Fruit fly (Drosophila melanogaster) whole organism, wandering third instar larva: Measurements from ENCODE around the gene Cpr30B.

Experiments
- Abd-B ChIP-seq: fragments of >200 bp; optimal IDR thresholded peaks from 2 replicates; lab custom pipeline; 2017; ENCODE audit warnings: missing biosample characterization, missing genetic modification characterization
- CG32264 ChIP-seq: fragments of 200-800 bp; sonication (Bioruptor generic); optimal IDR thresholded peaks from 2 replicates; lab custom pipeline; 2016; ENCODE audit warnings: missing biosample characterization, missing genetic modification characterization
- CG9705 ChIP-seq: fragments of 200-800 bp; sonication (Bioruptor generic); optimal IDR thresholded peaks from 2 replicates; lab custom pipeline; 2018; ENCODE audit warnings: missing biosample characterization, mild to moderate bottlenecking, missing genetic modification characterization
- CrebA ChIP-seq: fragments of 200-800 bp; sonication (Bioruptor generic); optimal IDR thresholded peaks from 2 replicates; lab custom pipeline; 2016; ENCODE audit warnings: missing biosample characterization, mild to moderate bottlenecking, missing genetic modification characterization, borderline replicate concordance
- Dfd ChIP-seq: fragments of >200 bp; optimal IDR thresholded peaks from 2 replicates; lab custom pipeline; 2017; ENCODE audit warnings: missing biosample characterization, missing genetic modification characterization
- Dif ChIP-seq: fragments of 200-275, 200-300 bp; sonication (Bioruptor generic); optimal IDR thresholded peaks from 2 replicates; lab custom pipeline; 2018; ENCODE audit warnings: missing biosample characterization, missing genetic modification characterization; ENCODE audit not compliant: partially characterized antibody
- GATAd ChIP-seq: sonication (Bioruptor generic); optimal IDR thresholded peaks from 2 replicates; lab custom pipeline; 2016; ENCODE audit warnings: missing biosample characterization, missing genetic modification characterization
- HLH106 ChIP-seq: fragments of 200-800 bp; optimal IDR thresholded peaks from 3 replicates; lab custom pipeline; 2019; ENCODE audit warnings: missing biosample characterization, mild to moderate bottlenecking, missing genetic modification characterization, moderate library complexity
- Hnf4 ChIP-seq: fragments of 200-800 bp; sonication (Bioruptor generic); optimal IDR thresholded peaks from 2 replicates; lab custom pipeline; 2016; ENCODE audit warnings: missing biosample characterization, mild to moderate bottlenecking, missing genetic modification characterization
- Hr78 ChIP-seq: fragments of >200 bp; optimal IDR thresholded peaks from 2 replicates; lab custom pipeline; 2017; ENCODE audit warnings: missing biosample characterization, missing genetic modification characterization
- Hr83 ChIP-seq: fragments of 200-300 bp; sonication (Bioruptor generic); optimal IDR thresholded peaks from 2 replicates; lab custom pipeline; 2016; ENCODE audit warnings: missing biosample characterization, mild to moderate bottlenecking, missing genetic modification characterization, moderate library complexity; ENCODE audit not compliant: poor library complexity, severe bottlenecking
- Jra ChIP-seq: sonication (Bioruptor generic); optimal IDR thresholded peaks from 2 replicates; lab custom pipeline; 2016; ENCODE audit warnings: missing biosample characterization, missing genetic modification characterization
- Mio ChIP-seq: sonication (Bioruptor generic); optimal IDR thresholded peaks from 2 replicates; lab custom pipeline; 2016; ENCODE audit warnings: missing biosample characterization, missing genetic modification characterization
- Myc ChIP-seq: fragments of >200 bp; optimal IDR thresholded peaks from 2 replicates; lab custom pipeline; 2017
- N ChIP-seq: fragments of >200 bp; optimal IDR thresholded peaks from 2 replicates; lab custom pipeline; 2018; ENCODE audit warnings: missing biosample characterization, missing external identifiers, missing genetic modification characterization
- OdsH ChIP-seq: fragments of 200-800 bp; sonication (Bioruptor generic); optimal IDR thresholded peaks from 2 replicates; lab custom pipeline; 2016; ENCODE audit warnings: missing biosample characterization, mild to moderate bottlenecking, missing genetic modification characterization
- Rel ChIP-seq, 2 experiments: fragments of 200-800 bp; sonication (Bioruptor generic) in 1 of 2; optimal IDR thresholded peaks; 2 replicates in 1 of 2; 3 replicates in 1 of 2; lab custom pipeline; 2016 to 2019; ENCODE audit warnings: mild to moderate bottlenecking in 2 of 2, missing biosample characterization in 2 of 2, missing genetic modification characterization in 2 of 2, moderate library complexity in 1 of 2
- Sp1 ChIP-seq: fragments of 200-800 bp; sonication (Bioruptor generic); optimal IDR thresholded peaks from 3 replicates; lab custom pipeline; 2019; ENCODE audit warnings: missing biosample characterization, mild to moderate bottlenecking, missing genetic modification characterization, moderate library complexity
- Vsx2 ChIP-seq: fragments of 200-300, 225-300 bp; sonication (Bioruptor generic); optimal IDR thresholded peaks from 2 replicates; lab custom pipeline; 2018; ENCODE audit warnings: missing biosample characterization, missing genetic modification characterization; ENCODE audit not compliant: partially characterized antibody
- br ChIP-seq: fragments of 200-800 bp; sonication (Bioruptor generic); optimal IDR thresholded peaks from 2 replicates; lab custom pipeline; 2016; ENCODE audit warnings: missing biosample characterization, missing genetic modification characterization
- brk ChIP-seq: fragments of 200-800 bp; sonication (Bioruptor generic); optimal IDR thresholded peaks from 2 replicates; lab custom pipeline; 2016; ENCODE audit warnings: missing biosample characterization, mild to moderate bottlenecking, missing genetic modification characterization
- dl ChIP-seq, 2 experiments: fragments of 175-275, 200-275 bp in 1 of 2; fragments of 200-275 bp in 1 of 2; sonication (Bioruptor generic); optimal IDR thresholded peaks; lab custom pipeline; 2018; ENCODE audit warnings: mild to moderate bottlenecking in 2 of 2, missing biosample characterization in 2 of 2, missing genetic modification characterization in 2 of 2, moderate library complexity in 2 of 2; ENCODE audit not compliant: partially characterized antibody in 2 of 2, insufficient read depth in 1 of 2
- dmrt93B ChIP-seq: fragments of 200-800 bp; sonication (Bioruptor generic); optimal IDR thresholded peaks from 2 replicates; lab custom pipeline; 2018; ENCODE audit warnings: missing biosample characterization, mild to moderate bottlenecking, missing genetic modification characterization
- dsf ChIP-seq: sonication (Bioruptor generic); optimal IDR thresholded peaks from 2 replicates; lab custom pipeline; 2016; ENCODE audit warnings: missing biosample characterization, missing genetic modification characterization, borderline replicate concordance
- ey ChIP-seq: fragments of 200-800 bp; sonication (Bioruptor generic); optimal IDR thresholded peaks from 2 replicates; lab custom pipeline; 2016; ENCODE audit warnings: missing biosample characterization, missing genetic modification characterization
- foxo ChIP-seq, 2 experiments: fragments of 200-800 bp; sonication (Bioruptor generic); optimal IDR thresholded peaks; 2 replicates in 1 of 2; 3 replicates in 1 of 2; lab custom pipeline; 2016 to 2017; ENCODE audit warnings: missing biosample characterization in 2 of 2, missing genetic modification characterization in 2 of 2
- fru ChIP-seq: fragments of 200-800 bp; sonication (Bioruptor generic); optimal IDR thresholded peaks from 3 replicates; lab custom pipeline; 2016; ENCODE audit warnings: missing biosample characterization, mild to moderate bottlenecking, missing genetic modification characterization
- h ChIP-seq: fragments of 200-800 bp; sonication (Bioruptor generic); optimal IDR thresholded peaks from 3 replicates; lab custom pipeline; 2016; ENCODE audit warnings: missing biosample characterization, mild to moderate bottlenecking, missing genetic modification characterization
- jim ChIP-seq: fragments of 175-275, 200-325 bp; sonication (Bioruptor generic); optimal IDR thresholded peaks from 2 replicates; lab custom pipeline; 2016; ENCODE audit warnings: missing biosample characterization, mild to moderate bottlenecking, missing genetic modification characterization
- lola ChIP-seq: fragments of >200 bp; optimal IDR thresholded peaks from 2 replicates; lab custom pipeline; 2017; ENCODE audit warnings: missing biosample characterization, missing genetic modification characterization
- pan ChIP-seq: fragments of >200 bp; optimal IDR thresholded peaks from 2 replicates; lab custom pipeline; 2017
- psq ChIP-seq: fragments of 200-800 bp; sonication (Bioruptor generic); optimal IDR thresholded peaks from 3 replicates; lab custom pipeline; 2017; ENCODE audit warnings: missing biosample characterization, mild to moderate bottlenecking, missing genetic modification characterization, moderate library complexity
- rgr ChIP-seq: fragments of 200-800 bp; sonication (Bioruptor generic); optimal IDR thresholded peaks from 3 replicates; lab custom pipeline; 2016; ENCODE audit warnings: missing biosample characterization, mild to moderate bottlenecking, missing genetic modification characterization
- sage ChIP-seq: fragments of 200-800 bp; sonication (Bioruptor generic); optimal IDR thresholded peaks from 2 replicates; lab custom pipeline; 2016; ENCODE audit warnings: missing biosample characterization, mild to moderate bottlenecking, missing genetic modification characterization
- sv ChIP-seq: fragments of 200-800 bp; sonication (Bioruptor generic); optimal IDR thresholded peaks from 3 replicates; lab custom pipeline; 2016; ENCODE audit warnings: missing biosample characterization, missing genetic modification characterization
- tai ChIP-seq: sonication (Bioruptor generic); optimal IDR thresholded peaks from 2 replicates; lab custom pipeline; 2016; ENCODE audit warnings: missing biosample characterization, missing genetic modification characterization
- usp ChIP-seq: fragments of >200 bp; optimal IDR thresholded peaks from 2 replicates; lab custom pipeline; 2017; ENCODE audit warnings: missing biosample characterization, missing genetic modification characterization
- woc ChIP-seq: sonication (Bioruptor generic); optimal IDR thresholded peaks from 2 replicates; lab custom pipeline; 2016; ENCODE audit warnings: missing biosample characterization, mild to moderate bottlenecking, missing genetic modification characterization

The Cpr30B gene

DNA sequence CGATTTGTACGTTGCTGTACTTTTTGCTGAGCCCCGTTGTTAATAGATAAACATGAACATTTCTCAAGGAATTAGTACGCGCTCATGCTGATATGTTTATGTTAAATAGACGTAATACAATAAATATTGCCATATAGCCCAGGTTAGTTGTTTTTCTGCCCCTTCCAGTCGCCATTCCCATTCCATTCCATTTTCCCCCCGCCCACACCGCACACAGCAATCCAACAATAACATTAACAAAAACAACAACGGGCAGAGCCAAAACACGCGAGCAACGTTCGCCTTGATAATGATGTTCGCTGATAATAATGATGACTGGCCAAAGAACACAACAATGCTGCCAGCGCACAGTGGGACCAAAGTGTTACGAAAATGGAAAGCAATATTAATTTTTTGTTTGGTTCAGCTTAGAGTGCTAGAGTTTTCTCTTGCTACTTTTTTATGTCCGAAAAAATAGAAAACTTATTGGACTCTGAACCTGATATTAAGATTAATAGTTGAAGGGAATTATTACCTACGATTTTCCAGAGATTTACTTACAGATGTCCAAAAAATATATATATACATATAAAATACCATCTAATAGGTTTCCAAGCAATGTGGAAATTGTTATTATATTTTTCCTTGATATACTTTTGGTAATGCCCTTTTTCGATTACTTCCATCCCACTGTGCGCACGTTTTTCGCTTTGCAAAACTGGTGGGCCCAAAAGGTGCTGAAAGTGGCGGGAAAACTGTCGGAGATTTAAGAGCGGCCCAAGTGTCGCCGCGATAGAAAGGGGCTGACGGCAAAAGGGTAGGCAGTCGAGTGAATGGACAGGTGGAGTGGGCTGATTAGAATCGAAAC is 27.1 kb downstream of the Cpr30B start:
- TF ChIP-seq Myc (lab: Kevin White, UChicago) (no peak), sage (GFP tag; lab: Kevin White, UChicago) (peak; percentile 93), CG32264 (GFP tag; lab: Kevin White, UChicago) (peak; percentile 61), psq (GFP tag; lab: Kevin White, UChicago) (peak; percentile 93), h (peak; percentile 95), tai (no peak), HLH106 (tag; lab: Kevin White, UChicago) (peak; percentile 94), Dfd (GFP tag; lab: Kevin White, UChicago) (peak; percentile 95), jim (GFP tag; lab: Kevin White, UChicago) (no peak), brk (GFP tag; lab: Kevin White, UChicago) (no peak), lola (GFP tag; lab: Kevin White, UChicago) (no peak), Jra (GFP tag; lab: Kevin White, UChicago) (peak; percentile 35), GATAd (GFP tag; lab: Kevin White, UChicago) (no peak), dmrt93B (GFP tag; lab: Kevin White, UChicago) (peak; percentile 91), Hr83 (GFP tag; lab: Kevin White, UChicago) (no peak), Mio (GFP tag; lab: Kevin White, UChicago) (peak; percentile 61), dsf (GFP tag; lab: Kevin White, UChicago) (peak; percentile 63), Sp1 (peak; percentile 95), foxo (GFP tag; optimal IDR thresholded peaks at IDR 0.05; lab: Kevin White, UChicago) (peak; percentile 70 to 90), ey (GFP tag; lab: Kevin White, UChicago) (peak; percentile 87), woc (GFP tag; lab: Kevin White, UChicago) (peak; percentile 85), sv (GFP tag; lab: Kevin White, UChicago) (peak; percentile 94), Abd-B (no peak), Rel (GFP tag; optimal IDR thresholded peaks at IDR 0.05; lab: Kevin White, UChicago) (peak; percentile 88), Rel (tag; optimal IDR thresholded peaks at IDR 0.05; lab: Kevin White, UChicago) (peak; percentile 55), CG9705 (peak; percentile 82), fru (GFP tag; lab: Kevin White, UChicago) (peak; percentile 94), br (GFP tag; lab: Kevin White, UChicago) (peak; percentile 90), rgr (GFP tag; lab: Kevin White, UChicago) (peak; percentile 93), Hnf4 (GFP tag; lab: Kevin White, UChicago) (peak; percentile 73), dl (GFP tag; optimal IDR thresholded peaks at IDR 0.05; lab: Kevin White, UChicago; ENCODE audit: insufficient read depth in 1 of 2, partially characterized antibody in 2 of 2) (no peak), usp (GFP tag; lab: Kevin White, UChicago) (no peak), Vsx2 (GFP tag; lab: Kevin White, UChicago) (no peak), OdsH (peak; percentile 95), CrebA (peak; percentile 78), Dif (no peak), Hr78 (GFP tag; lab: Kevin White, UChicago) (no peak), N (GFP tag; lab: Kevin White, UChicago) (no peak), pan (lab: Kevin White, UChicago) (no peak)
- TF ChIP-seq, all 38 proteins: peak for 23

DNA sequence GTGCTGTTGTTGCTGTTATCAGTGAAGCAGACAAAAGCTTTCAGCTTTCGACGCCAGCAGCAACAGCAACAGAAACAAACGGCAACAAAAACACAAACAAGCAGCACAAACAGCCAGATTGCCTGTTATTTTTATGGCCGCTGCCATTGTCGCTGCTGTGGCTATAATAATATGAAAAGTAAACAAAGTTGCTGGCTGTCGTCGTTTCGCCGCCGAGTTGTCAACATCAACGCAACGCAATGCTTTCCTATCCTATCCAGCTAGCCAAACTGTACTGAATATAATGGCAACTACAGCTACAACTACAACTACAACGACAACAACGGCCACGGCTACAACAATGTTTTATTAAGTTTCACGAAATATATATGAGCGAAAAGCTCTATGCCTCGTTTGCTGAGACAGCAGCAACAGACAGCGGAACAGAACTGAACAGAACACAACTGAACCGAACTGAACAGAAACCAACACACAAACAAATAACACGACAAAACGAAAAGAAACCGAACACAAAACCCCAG is 28.1 kb downstream of the Cpr30B start:
- peak; percentile 33 for TF ChIP-seq Hnf4 (GFP tag; lab: Kevin White, UChicago)
- TF ChIP-seq Dfd (GFP tag; lab: Kevin White, UChicago) = no peak
- TF ChIP-seq, all 38 proteins: peak for 1
